Worm (Caenorhabditis elegans) whole organism, early embryonic: ENCODE data around the gene JC8.16.

Experiments
- F13C5.2 ChIP-seq: sonication (generic microtip); optimal IDR thresholded peaks from 2 replicates; lab custom pipeline; 2017; ENCODE audit warnings: mild to moderate bottlenecking, missing genetic modification characterization, inconsistent platforms, missing compliant biosample characterization
- ama-1 ChIP-seq: fragments of 150-350 bp; optimal IDR thresholded peaks from 2 replicates; lab custom pipeline; 2014
- flt-1 ChIP-seq: fragments of 200-800 bp; sonication (Bioruptor generic); IDR thresholded peaks from 2 replicates; pipeline ENCODE4 v1.3.6; 2022; ENCODE audit warnings: missing genetic modification characterization, missing compliant biosample characterization
- hmg-4 ChIP-seq: fragments of 200-800 bp; sonication (Bioruptor generic); optimal IDR thresholded peaks from 2 replicates; lab custom pipeline; 2018; ENCODE audit warnings: mild to moderate bottlenecking, missing genetic modification characterization, missing compliant biosample characterization
- scrt-1 ChIP-seq: fragments of 200-800 bp; sonication (Bioruptor generic); IDR thresholded peaks from 2 replicates; pipeline ENCODE4 v1.3.6; 2022; ENCODE audit warnings: missing genetic modification characterization, missing compliant biosample characterization
- tbx-11 ChIP-seq: fragments of 200-800 bp; sonication (Bioruptor generic); IDR thresholded peaks from 2 replicates; pipeline ENCODE4 v1.3.6; 2022; ENCODE audit warnings: missing genetic modification characterization, missing compliant biosample characterization

DNA sequence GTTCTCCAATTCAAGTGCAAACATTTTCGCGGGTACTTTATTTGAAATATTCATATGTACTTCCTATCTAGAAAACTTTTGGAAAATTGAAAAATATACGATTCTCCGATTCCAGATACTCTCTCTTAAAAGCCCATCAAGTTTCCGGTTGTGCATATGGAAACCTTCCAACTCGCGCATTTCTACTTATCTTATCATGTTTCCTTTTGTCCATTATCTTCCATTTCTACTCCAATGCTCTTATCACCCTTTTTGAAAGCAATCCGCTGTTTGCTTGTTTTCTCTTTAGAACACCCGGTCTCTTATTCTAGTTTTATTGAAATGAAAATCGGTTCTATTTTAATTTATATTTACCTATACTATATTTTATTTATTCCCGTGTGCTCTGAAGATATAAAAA is 37.3 kb upstream of the JC8.16 start, which contains the start of gene C48D1.5:
- TF ChIP-seq flt-1 (GFP tag; lab: Robert Waterston, UW) (no peak), ama-1 (lab: Kevin White, UChicago) (no peak), hmg-4 (GFP tag; lab: Kevin White, UChicago) (no peak), scrt-1 (GFP tag; lab: Robert Waterston, UW) (no peak), F13C5.2 (tag; lab: Kevin White, UChicago) (no peak), tbx-11 (GFP tag; lab: Robert Waterston, UW) (no peak)
